Worm (Caenorhabditis elegans) whole organism, young adult: Measurements from ENCODE around the gene C06E7.4.

ENCODE experiments used
- Y53G8AR.9 ChIP-seq: fragments of 200-800 bp; sonication (Bioruptor generic); conservative IDR thresholded peaks from 2 replicates; pipeline ENCODE4 v1.3.6; 2022; ENCODE audit warnings: missing genetic modification reagents, missing genetic modification characterization, missing compliant biosample characterization
- ama-1 ChIP-seq, 3 experiments: fragments of 150-350 bp in 1 of 3; sonication (generic microtip) in 2 of 3; optimal IDR thresholded peaks; 2 replicates each; lab custom pipeline; 2014 to 2018; ENCODE audit warnings: missing biosample characterization in 2 of 3, missing genetic modification characterization in 2 of 3, missing genetic modification reagents in 2 of 3
- nfya-1 ChIP-seq: sonication (generic microtip); optimal IDR thresholded peaks from 2 replicates; lab custom pipeline; 2017; ENCODE audit warnings: antibody characterized with exemption, missing compliant biosample characterization, missing genetic modification characterization, borderline replicate concordance; ENCODE audit not compliant: insufficient read depth
- rcor-1 ChIP-seq: fragments of 200-800 bp; sonication (Bioruptor generic); IDR thresholded peaks from 2 replicates; pipeline ENCODE4 v1.3.6; 2022; ENCODE audit warnings: missing genetic modification reagents, missing genetic modification characterization, missing compliant biosample characterization

DNA sequence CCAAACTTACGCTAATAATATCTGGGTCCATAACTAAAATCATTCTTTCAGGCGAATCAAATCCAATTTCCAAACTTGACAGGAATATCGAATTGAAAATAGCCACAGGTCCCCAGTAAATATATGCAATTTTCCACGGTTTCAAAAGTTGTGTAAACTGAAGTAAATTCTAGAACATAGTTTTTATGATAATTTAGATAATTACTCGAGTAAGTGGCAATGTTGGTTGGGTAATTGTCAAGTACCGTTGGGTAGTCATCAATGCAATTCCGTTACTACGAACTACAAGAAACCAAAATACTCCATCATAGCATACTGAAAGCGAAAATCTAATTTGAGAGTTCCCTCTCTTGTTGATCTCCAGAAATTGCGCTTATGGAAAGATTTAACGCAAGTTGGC lies 9.6 kb upstream of the C06E7.4 start:
- TF ChIP-seq nfya-1 (tag; lab: Kevin White, UChicago) (no peak), rcor-1 (GFP tag; lab: Robert Waterston, UW) (no peak), Y53G8AR.9 (GFP tag; lab: Robert Waterston, UW) (no peak), ama-1 (optimal IDR thresholded peaks at IDR 0.05; lab: Kevin White, UChicago) (no peak), ama-1 (GFP tag; optimal IDR thresholded peaks at IDR 0.05; lab: Kevin White, UChicago) (no peak)
